Worm (Caenorhabditis elegans) whole organism, young adult: Measurements from ENCODE around the gene C49F5.7.

ENCODE experiments used
- F23B12.7 ChIP-seq: sonication (generic microtip); optimal IDR thresholded peaks from 2 replicates; lab custom pipeline; 2017; ENCODE audit warnings: missing genetic modification characterization, mild to moderate bottlenecking, missing compliant biosample characterization, antibody characterized with exemption, moderate library complexity; ENCODE audit not compliant: insufficient read depth
- F33H1.4 ChIP-seq: fragments of 200-800 bp; sonication (Bioruptor generic); IDR thresholded peaks from 2 replicates; pipeline ENCODE4 v1.3.6; 2022; ENCODE audit warnings: missing genetic modification reagents, missing genetic modification characterization, missing compliant biosample characterization
- lin-35 ChIP-seq, 3 experiments: fragments of 150-350 bp in 2 of 3; sonication (generic microtip) in 1 of 3; optimal IDR thresholded peaks; 2 replicates each; lab custom pipeline; 2014 to 2018; ENCODE audit warnings: missing biosample characterization in 3 of 3, missing genetic modification characterization in 3 of 3, missing genetic modification reagents in 3 of 3
- nfya-1 ChIP-seq: sonication (generic microtip); optimal IDR thresholded peaks from 2 replicates; lab custom pipeline; 2017; ENCODE audit warnings: antibody characterized with exemption, missing compliant biosample characterization, missing genetic modification characterization, borderline replicate concordance; ENCODE audit not compliant: insufficient read depth
- nhr-120 ChIP-seq: fragments of 200-800 bp; sonication (Bioruptor generic); IDR thresholded peaks from 2 replicates; pipeline ENCODE4 v1.3.6; 2022; ENCODE audit warnings: missing genetic modification characterization, missing compliant biosample characterization

ce11 chrX:11968024-11968598 is 26.5 kb upstream of the C49F5.7 start:
- no peak for TF ChIP-seq F23B12.7 (tag; lab: Kevin White, UChicago)
- TF ChIP-seq F33H1.4, result no peak
- no peak for TF ChIP-seq nfya-1 (tag; lab: Kevin White, UChicago)
- TF ChIP-seq nhr-120 (GFP tag; lab: Robert Waterston, UW), result no peak
- no peak for TF ChIP-seq lin-35 (GFP tag; optimal IDR thresholded peaks at IDR 0.05; lab: Kevin White, UChicago)
